Worm (Caenorhabditis elegans) whole organism, late embryonic: ENCODE results near the gene rab-39.

ENCODE experiments used
- F13H6.1 ChIP-seq: sonication (generic microtip); optimal IDR thresholded peaks from 2 replicates; lab custom pipeline; 2016; ENCODE audit warnings: missing genetic modification characterization, missing compliant biosample characterization
- K02D7.2 ChIP-seq: sonication (generic microtip); optimal IDR thresholded peaks from 2 replicates; lab custom pipeline; 2017; ENCODE audit warnings: mild to moderate bottlenecking, missing genetic modification characterization, missing compliant biosample characterization
- K09A11.1 ChIP-seq: sonication (generic microtip); optimal IDR thresholded peaks from 2 replicates; lab custom pipeline; 2017; ENCODE audit warnings: antibody characterized with exemption, mild to moderate bottlenecking, missing genetic modification characterization, missing compliant biosample characterization; ENCODE audit not compliant: insufficient read depth
- Y22D7AL.16 ChIP-seq: sonication (generic microtip); optimal IDR thresholded peaks from 2 replicates; lab custom pipeline; 2016; ENCODE audit warnings: missing genetic modification characterization, missing compliant biosample characterization
- ama-1 ChIP-seq: fragments of 150-350 bp; optimal IDR thresholded peaks from 2 replicates; lab custom pipeline; 2014
- ceh-14 ChIP-seq: sonication (generic microtip); optimal IDR thresholded peaks from 2 replicates; lab custom pipeline; 2016; ENCODE audit warnings: missing genotype, missing genetic modification characterization, missing compliant biosample characterization
- ceh-18 ChIP-seq: sonication (generic microtip); optimal IDR thresholded peaks from 2 replicates; lab custom pipeline; 2016; ENCODE audit warnings: missing genetic modification characterization, missing compliant biosample characterization
- ceh-19 ChIP-seq: fragments of 200-800 bp; sonication (Bioruptor generic); optimal IDR thresholded peaks from 2 replicates; lab custom pipeline; 2018; ENCODE audit warnings: mild to moderate bottlenecking, missing genetic modification characterization, missing compliant biosample characterization
- ceh-2 ChIP-seq: sonication (generic microtip); optimal IDR thresholded peaks from 2 replicates; lab custom pipeline; 2016; ENCODE audit warnings: missing genotype, missing genetic modification characterization, missing compliant biosample characterization
- ceh-22 ChIP-seq: sonication (generic microtip); optimal IDR thresholded peaks from 2 replicates; lab custom pipeline; 2017; ENCODE audit warnings: missing biosample characterization, missing genetic modification characterization
- ceh-24 ChIP-seq: sonication (generic microtip); optimal IDR thresholded peaks from 2 replicates; lab custom pipeline; 2016; ENCODE audit warnings: mild to moderate bottlenecking, missing genetic modification characterization, missing compliant biosample characterization
- ceh-30 ChIP-seq: fragments of 150-350 bp; optimal IDR thresholded peaks from 2 replicates; lab custom pipeline; 2014; ENCODE audit warnings: missing biosample characterization, missing genetic modification characterization
- ceh-31 ChIP-seq: sonication (generic microtip); optimal IDR thresholded peaks from 2 replicates; lab custom pipeline; 2016; ENCODE audit warnings: missing genetic modification characterization, missing compliant biosample characterization
- ceh-34 ChIP-seq: sonication (generic microtip); optimal IDR thresholded peaks from 2 replicates; lab custom pipeline; 2016; ENCODE audit warnings: mild to moderate bottlenecking, missing genetic modification characterization, missing compliant biosample characterization
- ceh-48 ChIP-seq: sonication (generic microtip); optimal IDR thresholded peaks from 2 replicates; lab custom pipeline; 2016; ENCODE audit warnings: missing genetic modification characterization, inconsistent platforms, missing compliant biosample characterization
- ceh-6 ChIP-seq: fragments of 200-800 bp; sonication (Bioruptor generic); optimal IDR thresholded peaks from 2 replicates; lab custom pipeline; 2018; ENCODE audit warnings: mild to moderate bottlenecking, missing genetic modification characterization, missing compliant biosample characterization
- che-1 ChIP-seq: sonication (generic microtip); optimal IDR thresholded peaks from 2 replicates; lab custom pipeline; 2016; ENCODE audit warnings: mild to moderate bottlenecking, missing genetic modification characterization, missing compliant biosample characterization
- dmd-4 ChIP-seq: sonication (generic microtip); optimal IDR thresholded peaks from 2 replicates; lab custom pipeline; 2016; ENCODE audit warnings: borderline replicate concordance, missing genetic modification characterization, missing compliant biosample characterization
- dve-1 ChIP-seq: sonication (generic microtip); optimal IDR thresholded peaks from 2 replicates; lab custom pipeline; 2017; ENCODE audit warnings: antibody characterized with exemption, mild to moderate bottlenecking, missing genetic modification characterization, missing compliant biosample characterization
- elt-4 ChIP-seq: sonication (generic microtip); optimal IDR thresholded peaks from 2 replicates; lab custom pipeline; 2016; ENCODE audit warnings: missing genetic modification characterization, missing compliant biosample characterization
- ets-4 ChIP-seq: sonication (generic microtip); optimal IDR thresholded peaks from 2 replicates; lab custom pipeline; 2016; ENCODE audit warnings: missing genetic modification characterization, missing compliant biosample characterization
- fkh-10 ChIP-seq: fragments of 150-350 bp; optimal IDR thresholded peaks from 2 replicates; lab custom pipeline; 2014; ENCODE audit warnings: missing biosample characterization, missing genetic modification reagents, missing genetic modification characterization
- fkh-6 ChIP-seq: sonication (generic microtip); optimal IDR thresholded peaks from 2 replicates; lab custom pipeline; 2016; ENCODE audit warnings: missing genetic modification characterization, missing compliant biosample characterization
- gmeb-2 ChIP-seq: sonication (generic microtip); optimal IDR thresholded peaks from 2 replicates; lab custom pipeline; 2016; ENCODE audit warnings: missing genetic modification characterization, inconsistent platforms, missing compliant biosample characterization
- hlh-13 ChIP-seq: fragments of 200-800 bp; sonication (Bioruptor generic); optimal IDR thresholded peaks from 2 replicates; lab custom pipeline; 2018; ENCODE audit warnings: mild to moderate bottlenecking, missing genetic modification characterization, missing compliant biosample characterization
- hlh-30 ChIP-seq: sonication (generic microtip); optimal IDR thresholded peaks from 2 replicates; lab custom pipeline; 2017; ENCODE audit warnings: antibody characterized with exemption, missing genetic modification characterization, missing compliant biosample characterization; ENCODE audit not compliant: insufficient read depth
- hlh-8 ChIP-seq: sonication (generic microtip); optimal IDR thresholded peaks from 2 replicates; lab custom pipeline; 2016; ENCODE audit warnings: missing genotype, missing genetic modification characterization, missing compliant biosample characterization
- lim-6 ChIP-seq: sonication (generic microtip); optimal IDR thresholded peaks from 2 replicates; lab custom pipeline; 2016; ENCODE audit warnings: missing genetic modification characterization, missing compliant biosample characterization
- lin-11 ChIP-seq: fragments of 200-800 bp; sonication (Bioruptor generic); optimal IDR thresholded peaks from 2 replicates; lab custom pipeline; 2018; ENCODE audit warnings: mild to moderate bottlenecking, missing genetic modification characterization, missing compliant biosample characterization
- madf-2 ChIP-seq: sonication (generic microtip); optimal IDR thresholded peaks from 2 replicates; lab custom pipeline; 2017; ENCODE audit warnings: missing genetic modification characterization, missing compliant biosample characterization
- nfya-1 ChIP-seq: sonication (generic microtip); optimal IDR thresholded peaks from 2 replicates; lab custom pipeline; 2017; ENCODE audit warnings: missing genetic modification characterization, mild to moderate bottlenecking, missing compliant biosample characterization, antibody characterized with exemption, moderate library complexity
- nhr-11 ChIP-seq: fragments of 150-350 bp; optimal IDR thresholded peaks from 2 replicates; lab custom pipeline; 2014; ENCODE audit warnings: missing biosample characterization, missing genetic modification characterization
- nhr-232 ChIP-seq: sonication (generic microtip); optimal IDR thresholded peaks from 2 replicates; lab custom pipeline; 2016; ENCODE audit warnings: missing genetic modification characterization, missing compliant biosample characterization
- odd-2 ChIP-seq: sonication (generic microtip); optimal IDR thresholded peaks from 2 replicates; lab custom pipeline; 2017; ENCODE audit warnings: antibody characterized with exemption, mild to moderate bottlenecking, missing genetic modification characterization, missing compliant biosample characterization
- pat-9 ChIP-seq: fragments of 200-800 bp; sonication (Bioruptor generic); optimal IDR thresholded peaks from 2 replicates; lab custom pipeline; 2018; ENCODE audit warnings: mild to moderate bottlenecking, missing genetic modification characterization, moderate library complexity, missing compliant biosample characterization
- pha-2 ChIP-seq: sonication (generic microtip); optimal IDR thresholded peaks from 2 replicates; lab custom pipeline; 2017; ENCODE audit warnings: mild to moderate bottlenecking, missing genetic modification characterization, missing compliant biosample characterization
- pha-4 ChIP-seq: fragments of 150-350 bp; optimal IDR thresholded peaks from 2 replicates; lab custom pipeline; 2018; ENCODE audit warnings: missing biosample characterization, missing genetic modification reagents, missing genetic modification characterization
- ref-2 ChIP-seq: sonication (generic microtip); optimal IDR thresholded peaks from 2 replicates; lab custom pipeline; 2016; ENCODE audit warnings: missing genetic modification characterization, missing compliant biosample characterization
- rnt-1 ChIP-seq: sonication (generic microtip); optimal IDR thresholded peaks from 2 replicates; lab custom pipeline; 2016; ENCODE audit warnings: missing genetic modification characterization, missing compliant biosample characterization
- sdc-2 ChIP-seq: sonication (generic microtip); optimal IDR thresholded peaks from 2 replicates; lab custom pipeline; 2016; ENCODE audit warnings: missing genotype, missing genetic modification characterization, missing compliant biosample characterization
- sox-2 ChIP-seq: fragments of 200-800 bp; sonication (Bioruptor generic); IDR thresholded peaks from 2 replicates; pipeline ENCODE4 v1.3.6; 2022; ENCODE audit warnings: missing genetic modification reagents, missing genetic modification characterization, missing compliant biosample characterization
- syd-9 ChIP-seq: sonication (generic microtip); optimal IDR thresholded peaks from 2 replicates; lab custom pipeline; 2016; ENCODE audit warnings: mild to moderate bottlenecking, missing genetic modification characterization, moderate library complexity, missing compliant biosample characterization
- tbx-2 ChIP-seq: sonication (generic microtip); optimal IDR thresholded peaks from 2 replicates; lab custom pipeline; 2016; ENCODE audit warnings: missing genetic modification characterization, missing compliant biosample characterization
- tbx-7 ChIP-seq: sonication (generic microtip); optimal IDR thresholded peaks from 2 replicates; lab custom pipeline; 2016; ENCODE audit warnings: missing genotype, missing genetic modification characterization, missing compliant biosample characterization
- ttx-3 ChIP-seq: sonication (generic microtip); optimal IDR thresholded peaks from 2 replicates; lab custom pipeline; 2016; ENCODE audit warnings: missing genetic modification reagents, missing genetic modification characterization, missing compliant biosample characterization
- unc-42 ChIP-seq: sonication (generic microtip); optimal IDR thresholded peaks from 2 replicates; lab custom pipeline; 2016; ENCODE audit warnings: missing genotype, missing genetic modification characterization, missing compliant biosample characterization
- unc-55 ChIP-seq: sonication (generic microtip); optimal IDR thresholded peaks from 2 replicates; lab custom pipeline; 2017; ENCODE audit warnings: missing biosample characterization, missing genetic modification reagents, missing genetic modification characterization
- unc-86 ChIP-seq: sonication (generic microtip); optimal IDR thresholded peaks from 2 replicates; lab custom pipeline; 2016; ENCODE audit warnings: missing genetic modification characterization, missing compliant biosample characterization
- zip-5 ChIP-seq: sonication (generic microtip); optimal IDR thresholded peaks from 2 replicates; lab custom pipeline; 2016; ENCODE audit warnings: missing genetic modification characterization, missing compliant biosample characterization
- ztf-16 ChIP-seq: sonication (generic microtip); optimal IDR thresholded peaks from 2 replicates; lab custom pipeline; 2017; ENCODE audit warnings: missing genetic modification characterization, missing compliant biosample characterization

Gene rab-39

DNA sequence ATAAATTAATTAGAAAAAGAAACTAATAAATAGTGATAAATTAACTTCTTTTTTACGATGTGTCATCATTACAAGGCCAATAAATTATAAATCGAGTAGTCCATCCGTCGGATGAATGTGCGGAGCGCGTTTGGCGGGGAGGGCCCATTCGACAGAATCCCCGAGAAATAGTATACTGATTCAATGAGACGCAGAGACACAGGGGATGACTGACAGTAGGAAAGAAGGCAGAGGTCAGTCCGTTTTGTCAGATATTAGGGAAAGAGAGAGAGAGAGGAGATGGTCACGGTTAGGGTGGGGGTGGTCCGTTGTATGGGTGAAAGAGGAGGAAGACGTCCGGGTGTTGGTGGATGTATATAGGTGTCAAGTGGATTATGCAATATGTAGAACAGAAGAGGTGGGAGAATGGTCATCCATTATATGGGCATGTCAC is 14.1 kb downstream of the rab-39 start:
- TF ChIP-seq pha-4, result no peak
- TF ChIP-seq elt-4 (tag; lab: Kevin White, UChicago), result no peak
- TF ChIP-seq pha-2 (tag; lab: Kevin White, UChicago), result no peak
- TF ChIP-seq lim-6, result no peak
- peak; percentile 45 for TF ChIP-seq ztf-16 (tag; lab: Kevin White, UChicago)
- TF ChIP-seq ets-4 (tag; lab: Kevin White, UChicago), result no peak
- TF ChIP-seq sdc-2 (tag; lab: Kevin White, UChicago), result peak; percentile 39
- no peak for TF ChIP-seq ceh-19 (GFP tag; lab: Kevin White, UChicago)
- TF ChIP-seq fkh-6, result peak; percentile 6
- TF ChIP-seq ceh-6 (GFP tag; lab: Kevin White, UChicago), result no peak
- TF ChIP-seq nfya-1, result peak; percentile 27
- TF ChIP-seq Y22D7AL.16, result no peak
- peak; percentile 69 for TF ChIP-seq unc-42
- no peak for TF ChIP-seq K02D7.2 (tag; lab: Kevin White, UChicago)
- TF ChIP-seq ref-2 (tag; lab: Kevin White, UChicago), result peak; percentile 61
- TF ChIP-seq unc-55 (GFP tag; lab: Kevin White, UChicago), result peak; percentile 98
- peak; percentile 14 for TF ChIP-seq tbx-7 (tag; lab: Kevin White, UChicago)
- TF ChIP-seq odd-2 (tag; lab: Kevin White, UChicago), result no peak
- no peak for TF ChIP-seq ceh-18 (tag; lab: Kevin White, UChicago)
- TF ChIP-seq rnt-1, result no peak
- no peak for TF ChIP-seq lin-11 (tag; lab: Kevin White, UChicago)
- peak; percentile 53 for TF ChIP-seq syd-9
- no peak for TF ChIP-seq pat-9
- TF ChIP-seq hlh-13 (GFP tag; lab: Kevin White, UChicago), result no peak
- peak; percentile 63 for TF ChIP-seq ceh-31
- TF ChIP-seq ceh-30, result no peak
- TF ChIP-seq nhr-11 (tag; lab: Kevin White, UChicago), result no peak
- no peak for TF ChIP-seq zip-5 (tag; lab: Kevin White, UChicago)
- TF ChIP-seq che-1 (tag; lab: Kevin White, UChicago), result no peak
- TF ChIP-seq tbx-2 (tag; lab: Kevin White, UChicago), result peak; percentile 90
- TF ChIP-seq sox-2, result peak; percentile 12; the same call in 1 of the 2 replicates
- TF ChIP-seq hlh-30 (tag; lab: Kevin White, UChicago), result peak; percentile 13
- TF ChIP-seq ceh-2 (tag; lab: Kevin White, UChicago), result peak; percentile 6
- no peak for TF ChIP-seq dve-1 (tag; lab: Kevin White, UChicago)
- TF ChIP-seq fkh-10, result no peak
- TF ChIP-seq ceh-34 (tag; lab: Kevin White, UChicago), result peak; percentile 33

DNA sequence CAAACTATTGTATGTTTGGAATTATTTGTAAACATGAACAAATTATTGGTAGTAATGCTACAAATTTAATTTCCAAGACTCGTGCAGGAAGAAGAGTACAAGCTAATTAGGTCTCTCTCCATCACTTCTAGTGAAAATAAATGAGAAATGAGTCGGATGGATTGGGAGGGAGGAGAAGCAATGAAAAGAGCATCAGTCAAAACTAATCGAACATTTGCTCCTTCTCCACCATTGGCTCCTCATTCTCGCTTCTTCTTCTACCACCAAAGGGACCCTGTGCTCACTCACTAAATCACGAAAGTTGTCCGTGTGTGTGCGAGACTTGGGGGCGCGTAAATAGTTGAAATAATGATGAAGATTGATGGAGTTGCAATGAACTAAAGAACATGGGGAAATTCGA is 15.9 kb downstream of the rab-39 start:
- TF ChIP-seq pat-9 (no peak), ceh-24 (tag; lab: Kevin White, UChicago) (no peak), unc-55 (GFP tag; lab: Kevin White, UChicago) (peak; percentile 91), K02D7.2 (tag; lab: Kevin White, UChicago) (no peak), nhr-232 (tag; lab: Kevin White, UChicago) (no peak), ceh-2 (tag; lab: Kevin White, UChicago) (no peak), K09A11.1 (tag; lab: Kevin White, UChicago) (no peak), lin-11 (tag; lab: Kevin White, UChicago) (no peak), ceh-14 (tag; lab: Kevin White, UChicago) (peak; percentile 66), ceh-48 (tag; lab: Kevin White, UChicago) (no peak), ttx-3 (tag; lab: Kevin White, UChicago) (no peak), unc-42 (peak; percentile 94), syd-9 (peak; percentile 1), ref-2 (tag; lab: Kevin White, UChicago) (no peak), hlh-30 (tag; lab: Kevin White, UChicago) (no peak), F13H6.1 (tag; lab: Kevin White, UChicago) (no peak), gmeb-2 (tag; lab: Kevin White, UChicago) (no peak), hlh-8 (tag; lab: Kevin White, UChicago) (no peak), unc-86 (tag; lab: Kevin White, UChicago) (no peak), Y22D7AL.16 (no peak), sdc-2 (tag; lab: Kevin White, UChicago) (no peak), ceh-6 (GFP tag; lab: Kevin White, UChicago) (no peak), ama-1 (lab: Kevin White, UChicago) (no peak), pha-4 (no peak), madf-2 (no peak), ceh-31 (peak; percentile 52), elt-4 (tag; lab: Kevin White, UChicago) (no peak), dmd-4 (tag; lab: Kevin White, UChicago) (no peak), ceh-18 (tag; lab: Kevin White, UChicago) (no peak), ceh-22 (tag; lab: Kevin White, UChicago) (no peak), lim-6 (peak; percentile 0), sox-2 (no peak), rnt-1 (peak; percentile 56)
